Fruit fly (Drosophila melanogaster) whole organism, embryonic: Measurements from ENCODE around the gene CG31804.

Experiments used
- CG18599 ChIP-seq: fragments of 200-800 bp; sonication (Bioruptor generic); optimal IDR thresholded peaks from 3 replicates; lab custom pipeline; 2017; ENCODE audit warnings: missing biosample characterization, missing genetic modification characterization, mild to moderate bottlenecking, moderate library complexity, missing genetic modification reagents
- CG18619 ChIP-seq: fragments of 200-800 bp; sonication (Bioruptor generic); optimal IDR thresholded peaks from 3 replicates; lab custom pipeline; 2017; ENCODE audit warnings: missing biosample characterization, mild to moderate bottlenecking, missing genetic modification characterization
- psq ChIP-seq: fragments of 200-800 bp; sonication (Bioruptor generic); optimal IDR thresholded peaks from 2 replicates; lab custom pipeline; 2017; ENCODE audit warnings: missing biosample characterization, missing genetic modification characterization
- trh ChIP-seq: fragments of 200-800 bp; sonication (Bioruptor generic); optimal IDR thresholded peaks from 2 replicates; lab custom pipeline; 2016; ENCODE audit warnings: missing biosample characterization, missing genetic modification characterization

- no peak for TF ChIP-seq CG18619
- TF ChIP-seq trh (GFP tag; lab: Kevin White, UChicago), result no peak
- no peak for TF ChIP-seq CG18599
- TF ChIP-seq psq (GFP tag; lab: Kevin White, UChicago), result no peak
Measured at dm6 chr2L:17381075-17381474, 17.8 kb downstream of the CG31804 start.
